Worm (Caenorhabditis elegans) whole organism, L4 larva: Measurements from ENCODE around the gene srw-122.

Experiments used
- R02D3.7 ChIP-seq: fragments of 150-350 bp; sonication (generic microtip); optimal IDR thresholded peaks from 3 replicates; lab custom pipeline; 2014; ENCODE audit warnings: missing biosample characterization, missing genetic modification characterization
- ZK546.5 ChIP-seq, 2 experiments: sonication (generic microtip); optimal IDR thresholded peaks; 2 replicates each; lab custom pipeline; 2017; ENCODE audit warnings: missing biosample characterization in 2 of 2, missing genetic modification characterization in 2 of 2
- aha-1 ChIP-seq: fragments of 150-350 bp; peaks from one replicate; lab custom pipeline; 2014; ENCODE audit warnings: missing biosample characterization, missing genetic modification characterization
- ama-1 ChIP-seq: fragments of 150-350 bp; optimal IDR thresholded peaks from 2 replicates; lab custom pipeline; 2014; ENCODE audit warnings: inconsistent platforms, mixed read lengths
- daf-12 ChIP-seq: fragments of 150-350 bp; optimal IDR thresholded peaks from 2 replicates; lab custom pipeline; 2014; ENCODE audit warnings: missing biosample characterization, missing genetic modification reagents, missing genetic modification characterization
- daf-8 ChIP-seq: fragments of 200-800 bp; sonication (Bioruptor generic); IDR thresholded peaks from 2 replicates; pipeline ENCODE4 v1.3.6; 2022; ENCODE audit warnings: missing genetic modification characterization, missing compliant biosample characterization
- hif-1 ChIP-seq, 2 experiments: sonication (generic microtip); optimal IDR thresholded peaks; 2 replicates each; lab custom pipeline; 2016 to 2017; ENCODE audit warnings: missing compliant biosample characterization in 2 of 2, missing genetic modification characterization in 2 of 2, missing genetic modification reagents in 2 of 2, missing genotype in 2 of 2, mild to moderate bottlenecking in 1 of 2
- lin-13 ChIP-seq: fragments of 150-350 bp; optimal IDR thresholded peaks from 2 replicates; lab custom pipeline; 2014; ENCODE audit warnings: missing biosample characterization, missing genetic modification reagents, missing genetic modification characterization
- nhr-76 ChIP-seq: fragments of 150-350 bp; optimal IDR thresholded peaks from 2 replicates; lab custom pipeline; 2014; ENCODE audit warnings: missing biosample characterization, missing genetic modification characterization
- php-3 ChIP-seq: fragments of 200-800 bp; sonication (Bioruptor generic); IDR thresholded peaks from 2 replicates; pipeline ENCODE4 v1.3.6; 2022; ENCODE audit warnings: missing genetic modification reagents, missing genetic modification characterization, missing compliant biosample characterization
- skn-1 ChIP-seq: fragments of 150-350 bp; optimal IDR thresholded peaks from 2 replicates; lab custom pipeline; 2014; ENCODE audit warnings: missing biosample characterization, missing genetic modification characterization
- snpc-4 ChIP-seq: fragments of 150-350 bp; optimal IDR thresholded peaks from 2 replicates; lab custom pipeline; 2014; ENCODE audit warnings: missing biosample characterization, missing genetic modification characterization
- ztf-11 ChIP-seq: fragments of 150-350 bp; optimal IDR thresholded peaks from 2 replicates; lab custom pipeline; 2014; ENCODE audit warnings: missing biosample characterization, missing genetic modification characterization

DNA sequence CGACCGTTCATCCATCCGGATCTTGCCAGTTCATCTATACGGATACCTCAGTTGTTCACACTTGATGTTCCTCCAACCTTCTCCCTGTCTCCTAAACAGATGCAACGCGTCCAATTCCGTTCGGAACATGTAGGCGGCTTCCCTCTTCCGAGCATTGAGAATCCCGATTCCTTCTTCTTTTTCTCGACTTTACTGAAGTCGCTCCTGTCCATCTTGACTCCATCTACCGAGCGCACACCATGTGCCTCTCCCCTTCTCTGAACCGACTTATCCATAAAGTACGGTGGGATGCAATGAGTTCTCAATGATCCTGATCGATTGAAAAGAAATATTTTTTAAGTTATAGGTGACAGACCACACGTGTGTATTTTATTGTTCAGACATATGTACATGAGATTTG is 40.1 kb upstream of the srw-122 start:
- TF ChIP-seq ztf-11 (tag; lab: Kevin White, UChicago) (no peak), R02D3.7 (tag; lab: Kevin White, UChicago) (no peak), skn-1 (tag; lab: Kevin White, UChicago) (no peak), ama-1 (lab: Kevin White, UChicago) (no peak), aha-1 (tag; lab: Kevin White, UChicago) (no peak), lin-13 (GFP tag; lab: Kevin White, UChicago) (no peak), nhr-76 (tag; lab: Kevin White, UChicago) (no peak), php-3 (GFP tag; lab: Robert Waterston, UW) (no peak), daf-8 (no peak), daf-12 (tag; lab: Kevin White, UChicago) (no peak), hif-1 (tag; optimal IDR thresholded peaks at IDR 0.05; lab: Kevin White, UChicago) (no peak), ZK546.5 (tag; optimal IDR thresholded peaks at IDR 0.05; lab: Kevin White, UChicago) (no peak), snpc-4 (tag; lab: Kevin White, UChicago) (no peak)
